ENCODE assay signal across 2 worm cellular contexts in genomic region chrIV:4602565-4602964, ce11.
TF ChIP-seq lines count a peak whose summit lies in the region.

Gene F19C7.4 (plus strand): TSS chrIV:4602865.

TF ChIP-seq in whole organism, L2 larva, 48 proteins besides CTCF, POLR2A, EP300 and RAD21:
- TF ChIP-seq fos-1 (tag; optimal IDR thresholded peaks at IDR 0.05; lab: Kevin White, UChicago) (peak; percentile 26), F13H6.1 (tag; optimal IDR thresholded peaks at IDR 0.05; lab: Kevin White, UChicago) (no peak)

TF ChIP-seq in whole organism, L4 larva, 104 proteins besides CTCF, POLR2A, EP300 and RAD21:
- TF ChIP-seq hmg-1.1 (GFP tag; IDR thresholded peaks at IDR 0.05; lab: Robert Waterston, UW) (no peak), mdt-29 (GFP tag; IDR thresholded peaks at IDR 0.05; lab: Robert Waterston, UW) (no peak), Y48G9A.11 (GFP tag; IDR thresholded peaks at IDR 0.05; lab: Robert Waterston, UW) (no peak), pqm-1 (tag; optimal IDR thresholded peaks at IDR 0.05; lab: Kevin White, UChicago) (no peak), lsy-2 (tag; optimal IDR thresholded peaks at IDR 0.05; lab: Kevin White, UChicago) (no peak), unc-62 (GFP tag; optimal IDR thresholded peaks at IDR 0.05 in 1 of 2; lab: Kevin White, UChicago) (peak in 1 of 2 experiments; percentile 10), unc-62 (tag; optimal IDR thresholded peaks at IDR 0.05; lab: Kevin White, UChicago) (no peak), ceh-44 (GFP tag; IDR thresholded peaks at IDR 0.05; lab: Robert Waterston, UW) (no peak), nhr-28 (tag; optimal IDR thresholded peaks at IDR 0.05; lab: Kevin White, UChicago) (peak; percentile 36), D1046.2 (GFP tag; IDR thresholded peaks at IDR 0.05; lab: Robert Waterston, UW) (no peak)

Comparison
In these comparisons a context has a peak if more than half of its experiments do, and no peak if none do; other contexts are left out.
1. Of the 23 proteins assayed by ChIP-seq in both whole organism, L4 larva and whole organism, L2 larva: peak only in whole organism, L4 larva: none; only in whole organism, L2 larva: fos-1; in both: none; in neither: 21; mixed calls (peak in some experiments, not most) for 1.